Worm (Caenorhabditis elegans) whole organism, young adult: ENCODE measurements around the gene pah-1.

ENCODE experiments used
- Y56A3A.18 ChIP-seq: fragments of 200-800 bp; sonication (Bioruptor generic); IDR thresholded peaks from 2 replicates; pipeline ENCODE4 v1.3.6; 2022; ENCODE audit warnings: missing genetic modification reagents, missing genetic modification characterization, missing compliant biosample characterization
- lin-35 ChIP-seq, 3 experiments: fragments of 150-350 bp in 2 of 3; sonication (generic microtip) in 1 of 3; optimal IDR thresholded peaks; 2 replicates each; lab custom pipeline; 2014 to 2018; ENCODE audit warnings: missing biosample characterization in 3 of 3, missing genetic modification characterization in 3 of 3, missing genetic modification reagents in 3 of 3
- sptf-2 ChIP-seq: fragments of 200-800 bp; sonication (Bioruptor generic); optimal IDR thresholded peaks from 2 replicates; lab custom pipeline; 2018; ENCODE audit warnings: mild to moderate bottlenecking, missing genetic modification characterization, missing compliant biosample characterization

- TF ChIP-seq lin-35 (GFP tag; optimal IDR thresholded peaks at IDR 0.05; lab: Kevin White, UChicago) (no peak), sptf-2 (no peak), Y56A3A.18 (GFP tag; lab: Robert Waterston, UW) (no peak)
These were observed 45.0 kb upstream of the pah-1 start for ce11 chrII:8811825-8812224.
